Fruit fly (Drosophila melanogaster): ENCODE results near the gene Egfrap.

Egfrap gene

DNA sequence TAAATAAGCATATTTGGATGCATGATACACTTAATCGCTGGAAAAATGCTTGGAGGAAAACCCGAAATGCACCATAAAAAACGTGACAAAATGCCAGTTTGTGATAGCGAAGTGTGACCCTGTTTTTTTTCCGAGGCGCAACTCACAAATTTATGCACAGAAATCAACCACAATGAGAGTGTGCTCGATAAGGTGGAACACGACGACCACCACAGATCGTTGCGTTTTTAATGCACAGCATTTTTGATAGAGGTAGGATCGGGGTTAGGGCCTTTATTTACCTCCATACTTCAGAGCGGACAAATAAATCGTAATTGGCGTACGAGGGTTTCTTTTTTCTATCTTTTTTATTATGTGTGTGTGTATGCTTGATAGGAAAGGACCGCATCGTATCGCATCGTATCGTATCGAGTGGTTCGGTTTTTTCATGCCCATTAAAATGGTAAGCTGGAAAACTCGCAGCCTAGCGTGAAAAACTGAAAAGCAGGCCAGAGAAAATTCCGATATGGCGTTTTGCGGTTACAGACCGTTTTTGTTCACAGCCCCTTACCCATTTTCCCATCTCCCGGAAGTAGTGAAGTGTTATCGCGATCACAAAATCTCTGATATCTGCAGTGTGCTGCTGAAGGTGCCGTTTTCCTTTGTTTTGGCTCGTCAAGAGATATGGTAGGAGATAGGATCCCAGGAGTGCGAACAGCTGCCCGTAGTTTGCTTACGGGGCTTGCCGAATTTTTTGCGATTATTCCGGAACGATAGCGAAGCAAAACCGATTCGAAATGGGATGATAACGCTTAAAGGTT lies 30.3 kb upstream of the Egfrap start:
- TF ChIP-seq CG33017 (tag; optimal IDR thresholded peaks at IDR 0.05) (no peak), CG1620 (GFP tag; optimal IDR thresholded peaks at IDR 0.05) (no peak), ovo (GFP tag; optimal IDR thresholded peaks at IDR 0.05) (no peak), CG7045 (GFP tag; optimal IDR thresholded peaks at IDR 0.05) (no peak), Hr96 (GFP tag; optimal IDR thresholded peaks at IDR 0.05) (no peak), CG14711 (tag; optimal IDR thresholded peaks at IDR 0.05) (no peak), kay (GFP tag; ENCODE audit: borderline replicate concordance) (no peak), CG5204 (GFP tag; optimal IDR thresholded peaks at IDR 0.05) (no peak), cnc (optimal IDR thresholded peaks at IDR 0.05) (no peak), tj (GFP tag; optimal IDR thresholded peaks at IDR 0.05) (no peak)

DNA sequence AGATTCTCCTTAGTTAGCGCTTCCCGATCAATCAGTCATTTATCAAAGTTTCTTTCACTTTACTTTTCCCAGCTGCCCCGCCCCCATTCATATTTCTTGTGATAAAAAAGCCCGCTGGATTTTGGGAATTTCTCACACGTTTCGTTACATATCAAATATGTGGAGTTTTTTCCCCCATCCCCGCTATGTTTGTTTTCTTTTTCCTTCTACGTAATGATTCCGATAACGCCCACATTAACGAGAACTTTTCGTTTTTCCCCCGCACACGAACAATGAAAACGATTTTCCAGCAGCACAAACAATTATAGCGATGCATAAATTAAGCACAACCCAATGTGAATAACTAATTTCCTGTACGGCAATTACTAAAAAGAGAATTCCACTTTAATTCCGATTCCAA lies 29.7 kb upstream of the Egfrap start:
- no peak for TF ChIP-seq CG14711 (tag; optimal IDR thresholded peaks at IDR 0.05)
- TF ChIP-seq CG12768 (GFP tag; optimal IDR thresholded peaks at IDR 0.05) = no peak
- no peak for TF ChIP-seq CG1620 (GFP tag; optimal IDR thresholded peaks at IDR 0.05)
- TF ChIP-seq CG7045 (GFP tag; optimal IDR thresholded peaks at IDR 0.05) = no peak
- TF ChIP-seq cnc (optimal IDR thresholded peaks at IDR 0.05) = no peak
- TF ChIP-seq toe (GFP tag; optimal IDR thresholded peaks at IDR 0.05) = no peak
- TF ChIP-seq CG11617 (GFP tag; optimal IDR thresholded peaks at IDR 0.05) = no peak

DNA sequence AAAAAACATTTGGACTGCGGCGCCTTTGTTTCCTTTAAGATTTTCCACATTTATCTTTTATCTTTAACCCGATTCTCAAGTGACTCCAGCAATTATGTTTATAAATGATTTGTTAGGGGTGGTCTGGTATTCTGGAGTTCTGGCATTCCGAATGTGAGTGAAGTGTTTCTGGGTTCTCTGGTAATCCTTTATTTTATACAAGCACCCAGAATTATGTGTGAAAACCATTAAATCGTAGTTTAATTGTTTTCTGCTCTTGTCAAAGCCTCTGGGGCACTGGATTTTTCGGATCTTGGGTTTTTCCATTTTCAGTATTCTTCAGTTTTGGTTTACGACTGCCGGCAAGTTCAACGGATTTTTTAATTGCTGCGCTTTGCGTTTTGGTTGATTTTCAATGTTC lies 29.0 kb upstream of the Egfrap start:
- TF ChIP-seq CG7101 (tag; optimal IDR thresholded peaks at IDR 0.05) (no peak), Mnt (GFP tag; optimal IDR thresholded peaks at IDR 0.05) (no peak), toe (GFP tag; optimal IDR thresholded peaks at IDR 0.05) (no peak)

DNA sequence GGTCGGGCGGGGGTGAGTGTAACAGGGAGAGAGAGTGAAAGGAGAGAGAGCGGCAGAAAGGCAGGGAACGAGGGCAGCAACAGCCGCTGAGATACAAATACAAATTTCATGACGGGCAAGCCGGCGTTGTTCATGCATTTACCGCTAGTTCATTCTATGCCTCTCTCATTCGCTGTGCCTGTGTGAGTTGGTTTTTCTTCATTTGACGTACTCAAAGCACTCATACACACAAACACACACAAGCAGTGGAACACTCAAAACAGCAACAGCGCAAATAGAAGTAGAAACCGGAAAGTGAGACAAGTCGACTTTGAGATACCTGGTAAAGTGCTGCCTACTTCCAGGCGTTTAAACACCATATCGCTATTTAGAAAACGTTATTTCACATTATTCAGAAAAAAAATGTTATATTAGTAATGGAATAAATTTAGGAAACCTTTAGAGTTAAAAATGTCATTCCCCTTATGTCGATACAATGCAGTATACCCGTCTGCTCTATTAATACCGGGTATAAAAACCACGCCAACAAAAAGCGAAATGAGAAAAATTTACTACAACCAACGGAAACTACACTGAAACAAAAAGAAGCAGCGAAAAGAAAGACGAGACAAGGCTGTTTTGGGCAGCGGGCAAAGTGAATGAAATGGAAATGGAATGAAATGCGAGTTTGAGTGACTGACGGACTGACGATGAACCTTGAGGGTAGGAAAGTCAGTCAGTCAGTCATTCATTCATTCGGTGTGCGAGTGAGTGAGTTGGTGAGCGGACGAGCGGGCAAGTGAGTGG lies 25.9 kb upstream of the Egfrap start:
- peak; percentile 16 for TF ChIP-seq ovo (GFP tag; optimal IDR thresholded peaks at IDR 0.05)
- no peak for TF ChIP-seq cic (GFP tag; optimal IDR thresholded peaks at IDR 0.05)
- TF ChIP-seq bab1 (GFP tag; optimal IDR thresholded peaks at IDR 0.05) = peak; percentile 25
- TF ChIP-seq toe (GFP tag; optimal IDR thresholded peaks at IDR 0.05) = no peak
- no peak for TF ChIP-seq CG11617 (GFP tag; optimal IDR thresholded peaks at IDR 0.05)
- TF ChIP-seq CG12768 (GFP tag; optimal IDR thresholded peaks at IDR 0.05) = peak; percentile 48

DNA sequence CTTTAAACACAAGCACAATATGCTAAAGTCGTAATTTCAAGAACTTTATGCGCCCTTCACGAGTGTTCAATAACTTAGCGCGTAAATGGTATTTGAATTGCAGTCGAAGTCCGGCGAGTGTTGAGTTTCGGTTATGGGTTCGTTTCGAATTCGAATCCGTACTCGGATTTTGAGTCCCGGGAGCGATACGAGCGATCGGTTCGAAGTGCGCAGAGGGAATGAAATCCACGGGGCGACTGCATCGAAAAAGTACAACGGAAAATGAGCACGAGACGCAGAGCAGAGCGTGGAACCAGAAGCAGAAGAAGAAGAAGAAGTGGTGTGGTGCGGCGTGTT lies 25.3 kb upstream of the Egfrap start, which contains the start of gene CG10479:
Gene CG10479, minus strand, starts transcription at position 223 of the 336 bp plus-strand sequence.
- TF ChIP-seq tj (GFP tag; optimal IDR thresholded peaks at IDR 0.05) (peak; percentile 4), Clk (GFP tag; optimal IDR thresholded peaks at IDR 0.05) (no peak), ovo (GFP tag; optimal IDR thresholded peaks at IDR 0.05) (no peak), CG5204 (GFP tag; optimal IDR thresholded peaks at IDR 0.05) (peak; percentile 17), bab1 (GFP tag; optimal IDR thresholded peaks at IDR 0.05) (no peak), CG33017 (tag; optimal IDR thresholded peaks at IDR 0.05) (peak; percentile 44), CG12768 (GFP tag; optimal IDR thresholded peaks at IDR 0.05) (peak; percentile 97), Hr96 (GFP tag; optimal IDR thresholded peaks at IDR 0.05) (peak; percentile 54), toe (GFP tag; optimal IDR thresholded peaks at IDR 0.05) (peak; percentile 64), kay (GFP tag; ENCODE audit: borderline replicate concordance) (peak; percentile 65), CG7045 (GFP tag; optimal IDR thresholded peaks at IDR 0.05) (no peak), CG11617 (GFP tag; optimal IDR thresholded peaks at IDR 0.05) (no peak)

DNA sequence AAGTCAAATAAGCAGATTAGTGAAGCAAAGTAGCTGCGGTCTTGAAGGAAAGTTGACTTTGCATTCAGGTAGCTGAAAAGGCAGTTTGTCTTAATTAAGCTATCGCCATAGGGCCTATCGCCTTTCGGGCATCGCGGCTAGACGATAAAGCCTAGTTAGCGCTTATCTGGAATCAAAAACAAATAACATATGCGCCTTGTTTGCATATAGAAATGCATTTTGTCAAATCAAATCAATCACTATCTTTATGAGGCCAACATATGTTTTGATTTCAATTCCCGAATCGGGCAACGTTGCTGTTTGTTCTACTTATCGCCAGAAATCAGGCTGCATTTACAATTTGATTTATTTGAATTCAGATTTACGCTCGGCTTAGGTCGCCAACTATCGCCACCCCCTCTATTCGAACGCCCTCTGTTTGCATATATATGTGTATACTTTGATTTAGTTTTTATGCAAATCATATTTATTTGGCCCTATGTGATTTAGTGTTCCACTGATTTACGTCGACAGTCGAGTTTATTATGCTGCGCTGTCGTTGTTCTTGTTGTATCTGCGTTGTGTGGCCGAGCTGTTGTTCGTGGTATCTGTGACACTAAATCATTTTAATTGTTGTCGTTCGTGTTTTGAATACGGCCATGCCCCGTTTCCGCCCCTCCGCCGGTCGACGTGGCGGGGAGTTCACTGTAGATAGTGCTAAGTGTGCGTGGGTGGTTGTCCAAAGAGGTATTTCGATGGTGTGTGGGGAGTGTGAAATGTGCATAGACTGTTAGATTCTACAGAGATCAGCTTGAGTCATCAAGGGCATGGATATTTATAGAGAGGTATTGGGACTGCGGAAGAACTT lies 24.3 kb upstream of the Egfrap start:
- no peak for TF ChIP-seq toe (GFP tag; optimal IDR thresholded peaks at IDR 0.05)
- no peak for TF ChIP-seq CG11617 (GFP tag; optimal IDR thresholded peaks at IDR 0.05)
- no peak for TF ChIP-seq CG14711 (tag; optimal IDR thresholded peaks at IDR 0.05)
- TF ChIP-seq Clk (GFP tag; optimal IDR thresholded peaks at IDR 0.05) = no peak
- TF ChIP-seq Hr96 (GFP tag; optimal IDR thresholded peaks at IDR 0.05) = no peak
- TF ChIP-seq ovo (GFP tag; optimal IDR thresholded peaks at IDR 0.05) = no peak
- no peak for TF ChIP-seq kay (GFP tag; ENCODE audit: borderline replicate concordance)
- no peak for TF ChIP-seq Crg-1 (GFP tag; optimal IDR thresholded peaks at IDR 0.05)
- TF ChIP-seq CG5204 (GFP tag; optimal IDR thresholded peaks at IDR 0.05) = no peak
- TF ChIP-seq CG33017 (tag; optimal IDR thresholded peaks at IDR 0.05) = no peak
- no peak for TF ChIP-seq CG1620 (GFP tag; optimal IDR thresholded peaks at IDR 0.05)
- no peak for TF ChIP-seq cnc (optimal IDR thresholded peaks at IDR 0.05)
- TF ChIP-seq CG7101 (tag; optimal IDR thresholded peaks at IDR 0.05) = no peak
- TF ChIP-seq bab1 (GFP tag; optimal IDR thresholded peaks at IDR 0.05) = no peak
- TF ChIP-seq tj (GFP tag; optimal IDR thresholded peaks at IDR 0.05) = no peak
